Worm (Caenorhabditis elegans): ENCODE data around the gene fbxa-6.

DNA sequence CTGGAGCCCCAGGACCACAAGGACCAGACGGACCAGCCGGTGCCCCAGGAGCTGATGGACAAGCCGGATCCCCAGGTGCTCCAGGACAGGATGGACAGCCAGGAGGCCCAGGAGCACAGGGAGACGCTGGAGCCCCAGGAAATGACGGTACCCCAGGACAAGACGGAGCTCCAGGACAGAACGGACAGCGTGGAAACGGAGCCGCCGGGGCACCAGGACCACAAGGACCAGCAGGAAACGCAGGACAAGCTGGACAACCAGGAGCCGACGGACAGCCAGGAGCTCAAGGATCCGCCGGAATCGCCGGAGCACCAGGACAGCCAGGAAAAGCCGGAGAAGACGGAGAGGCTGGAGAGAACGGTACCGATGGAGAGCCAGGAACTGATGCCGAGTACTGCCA is 38.6 kb upstream of the fbxa-6 start:
- TF ChIP-seq snpc-1.1 (tag; optimal IDR thresholded peaks at IDR 0.05; ENCODE audit: insufficient read depth) (no peak), ceh-40 (GFP tag; IDR thresholded peaks at IDR 0.05) (no peak), attf-5 (GFP tag; optimal IDR thresholded peaks at IDR 0.05) (no peak), B0336.3 (GFP tag; IDR thresholded peaks at IDR 0.05) (no peak), somi-1 (GFP tag; optimal IDR thresholded peaks at IDR 0.05) (no peak), lir-1 (GFP tag; conservative IDR thresholded peaks at IDR 0.05) (no peak), snpc-4 (GFP tag; optimal IDR thresholded peaks at IDR 0.05) (no peak), snpc-4 (tag; optimal IDR thresholded peaks at IDR 0.05) (no peak), lin-35 (GFP tag; optimal IDR thresholded peaks at IDR 0.05) (no peak)

Measured in whole organism, young adult.